Worm (Caenorhabditis elegans): ENCODE results near the gene rsp-8.

rsp-8 gene

DNA sequence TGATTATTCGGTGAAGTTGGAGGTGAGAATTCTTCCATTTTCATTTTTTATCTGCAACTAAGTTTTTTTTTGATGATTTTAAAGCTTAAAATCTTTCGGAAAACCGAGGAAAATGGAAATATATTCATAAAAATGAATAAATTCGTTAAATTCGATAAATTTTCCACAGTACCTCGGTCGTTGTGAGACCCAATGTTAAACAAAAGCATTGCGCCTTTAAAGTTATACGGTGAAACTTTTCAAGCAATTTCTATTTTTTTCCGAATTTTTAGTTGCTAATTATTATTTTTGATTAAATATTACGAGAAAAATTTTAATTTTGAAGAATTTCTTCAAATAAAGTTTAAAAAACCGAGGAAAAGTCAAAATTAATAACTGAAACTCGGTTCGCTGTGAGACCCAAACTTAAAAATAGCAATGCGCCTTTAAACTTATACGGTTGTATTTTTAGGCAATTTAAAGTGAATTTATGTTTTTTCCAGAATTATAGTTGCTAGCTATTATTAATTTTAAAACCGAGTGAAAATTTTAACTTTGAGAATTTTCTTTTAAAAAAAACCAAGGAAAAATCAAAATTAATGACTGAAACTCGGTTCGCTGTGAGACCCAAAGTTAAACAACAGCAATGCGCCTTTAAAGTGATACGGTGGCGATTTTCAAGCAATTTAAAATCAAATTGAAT lies 43.2 kb downstream of the rsp-8 start, which contains the start of gene taf-12 (continued):
- TF ChIP-seq F49E8.2 (tag; optimal IDR thresholded peaks at IDR 0.05; ENCODE audit: borderline replicate concordance): peak; percentile 92

DNA sequence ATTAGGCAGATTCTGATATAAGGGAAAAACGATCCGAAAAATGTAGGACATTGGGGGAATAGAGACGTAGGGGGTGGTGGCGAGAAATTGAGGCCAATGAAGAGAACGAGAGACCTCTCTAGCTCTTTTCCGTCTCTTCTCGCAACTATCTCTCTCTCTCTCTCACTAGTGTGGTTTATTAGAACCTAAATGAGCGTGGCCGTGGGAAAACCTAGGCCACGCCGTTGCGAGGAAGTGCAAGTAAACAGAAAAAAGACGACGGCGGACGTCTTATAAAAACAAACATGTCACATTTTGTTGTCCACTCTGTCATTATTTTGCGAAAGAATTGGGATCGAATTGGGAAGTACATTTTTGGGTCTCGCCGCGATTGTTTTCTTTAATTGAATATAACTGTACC lies 43.8 kb downstream of the rsp-8 start:
- no peak for TF ChIP-seq ceh-28 (tag; optimal IDR thresholded peaks at IDR 0.05)
- peak; percentile 63 for TF ChIP-seq duxl-1 (tag; optimal IDR thresholded peaks at IDR 0.05; ENCODE audit: poor library complexity)
- peak; percentile 25 for TF ChIP-seq nhr-48 (tag; optimal IDR thresholded peaks at IDR 0.05)
- TF ChIP-seq T26A8.4 (GFP tag; IDR thresholded peaks at IDR 0.05): peak; percentile 56; the same call in 1 of the 2 replicates
- peak; percentile 74 for TF ChIP-seq nhr-77 (tag; optimal IDR thresholded peaks at IDR 0.05)
- 0 out of 2 replicates have a peak, but pooled peaks have one; percentile 38 for TF ChIP-seq php-3 (GFP tag; IDR thresholded peaks at IDR 0.05)
- TF ChIP-seq set-16 (GFP tag; IDR thresholded peaks at IDR 0.05): peak; percentile 21; the same call in 1 of the 2 replicates
- no peak for TF ChIP-seq ama-1 (optimal IDR thresholded peaks at IDR 0.05)
- TF ChIP-seq lsy-2 (tag; optimal IDR thresholded peaks at IDR 0.05): peak; percentile 72 to 91
- no peak for TF ChIP-seq dmd-8 (GFP tag; IDR thresholded peaks at IDR 0.05)
- TF ChIP-seq hmg-1.1 (GFP tag; IDR thresholded peaks at IDR 0.05): peak; percentile 86
- peak in 1 of 2 experiments; percentile 74 for TF ChIP-seq mdl-1 (tag; optimal IDR thresholded peaks at IDR 0.05)
- TF ChIP-seq D1046.2 (GFP tag; IDR thresholded peaks at IDR 0.05): no peak
- TF ChIP-seq nhr-28 (tag; optimal IDR thresholded peaks at IDR 0.05): peak; percentile 85
- peak; percentile 75 for TF ChIP-seq dpl-1 (GFP tag; optimal IDR thresholded peaks at IDR 0.05)
- peak; percentile 91 for TF ChIP-seq nhr-6 (tag; optimal IDR thresholded peaks at IDR 0.05)
- TF ChIP-seq pha-4 (GFP tag; IDR thresholded peaks at IDR 0.05): peak; percentile 67
- TF ChIP-seq pha-4 (tag; optimal IDR thresholded peaks at IDR 0.05): peak; percentile 96
- no peak for TF ChIP-seq sdz-12 (GFP tag; optimal IDR thresholded peaks at IDR 0.05)
- peak; percentile 87 for TF ChIP-seq hlh-11 (tag; optimal IDR thresholded peaks at IDR 0.05)
- TF ChIP-seq ceh-62 (tag; optimal IDR thresholded peaks at IDR 0.05): no peak
- TF ChIP-seq tra-1 (GFP tag; IDR thresholded peaks at IDR 0.05): peak; percentile 55; the same call in 1 of the 2 replicates
- TF ChIP-seq spr-1 (tag; optimal IDR thresholded peaks at IDR 0.05): peak; percentile 50
- peak; percentile 61 for TF ChIP-seq snpc-4 (tag; optimal IDR thresholded peaks at IDR 0.05)
- peak; percentile 74 for TF ChIP-seq lin-38 (GFP tag; IDR thresholded peaks at IDR 0.05)
- peak; percentile 86 for TF ChIP-seq hlh-30 (tag; optimal IDR thresholded peaks at IDR 0.05; ENCODE audit: insufficient read depth)
- TF ChIP-seq daf-16 (GFP tag; optimal IDR thresholded peaks at IDR 0.05): peak; percentile 40 to 88
- peak; percentile 99 for TF ChIP-seq daf-16 (tag; optimal IDR thresholded peaks at IDR 0.05)
- no peak for TF ChIP-seq zfp-2 (tag; optimal IDR thresholded peaks at IDR 0.05)
- TF ChIP-seq snpc-1.2 (GFP tag; IDR thresholded peaks at IDR 0.05): no peak
- TF ChIP-seq spr-3 (GFP tag; optimal IDR thresholded peaks at IDR 0.05): peak; percentile 43
- peak in 1 of 2 experiments; percentile 90 for TF ChIP-seq hif-1 (tag; optimal IDR thresholded peaks at IDR 0.05)
- TF ChIP-seq rbr-2 (tag; optimal IDR thresholded peaks at IDR 0.05): peak; percentile 83
- TF ChIP-seq vab-7 (GFP tag; IDR thresholded peaks at IDR 0.05): 0 out of 2 replicates have a peak, but pooled peaks have one; percentile 32
- peak; percentile 60; the same call in 1 of the 2 replicates for TF ChIP-seq arid-1 (GFP tag; conservative IDR thresholded peaks at IDR 0.05)
- TF ChIP-seq dve-1 (tag; optimal IDR thresholded peaks at IDR 0.05; ENCODE audit: insufficient read depth): peak; percentile 91
- TF ChIP-seq nhr-10 (tag; optimal IDR thresholded peaks at IDR 0.05): no peak
- TF ChIP-seq dmd-6 (GFP tag; IDR thresholded peaks at IDR 0.05): peak; percentile 84
- TF ChIP-seq egl-27 (tag; optimal IDR thresholded peaks at IDR 0.05): no peak
- TF ChIP-seq unc-62 (GFP tag; optimal IDR thresholded peaks at IDR 0.05 in 1 of 2): peak in 1 of 2 experiments; percentile 48
- TF ChIP-seq unc-62 (tag; optimal IDR thresholded peaks at IDR 0.05): no peak
- TF ChIP-seq F37D6.2 (tag; optimal IDR thresholded peaks at IDR 0.05): peak; percentile 60
- peak; percentile 36; the same call in 1 of the 2 replicates for TF ChIP-seq ZK337.2 (GFP tag; IDR thresholded peaks at IDR 0.05)
- TF ChIP-seq pqm-1 (tag; optimal IDR thresholded peaks at IDR 0.05): peak; percentile 27
- peak; percentile 85 for TF ChIP-seq mxl-3 (GFP tag; optimal IDR thresholded peaks at IDR 0.05)
- TF ChIP-seq skn-1 (tag; optimal IDR thresholded peaks at IDR 0.05): no peak
- TF ChIP-seq lin-13 (GFP tag; optimal IDR thresholded peaks at IDR 0.05): peak; percentile 84

All from whole organism, L4 larva.